Fruit fly (Drosophila melanogaster): Measurements from ENCODE around the gene GILT2.
A peak's percentile ranks its signal among the peaks of the same experiment; 100 is the strongest.

GILT2 gene

dm6 chr3R:23723381-23724034 is 44.8 kb downstream of the GILT2 start (continued):
- TF ChIP-seq CG9727 (GFP tag; optimal IDR thresholded peaks at IDR 0.05), result peak; percentile 43
- peak; percentile 76 for TF ChIP-seq trh (GFP tag; optimal IDR thresholded peaks at IDR 0.05)
- TF ChIP-seq gcm2 (GFP tag; optimal IDR thresholded peaks at IDR 0.05), result no peak
- TF ChIP-seq prd (optimal IDR thresholded peaks at IDR 0.05), result no peak
- peak; percentile 41; the same call in 1 of the 3 replicates for TF ChIP-seq prd (GFP tag; IDR thresholded peaks at IDR 0.05)
- TF ChIP-seq run (tag; optimal IDR thresholded peaks at IDR 0.05), result peak; percentile 43
- peak; percentile 51 for TF ChIP-seq Hmr (GFP tag; optimal IDR thresholded peaks at IDR 0.05)
- TF ChIP-seq Ada2b (GFP tag; IDR thresholded peaks at IDR 0.05), result peak; percentile 52
- peak; percentile 3 for TF ChIP-seq fd96Cb (tag; optimal IDR thresholded peaks at IDR 0.05)
- TF ChIP-seq Side (GFP tag; optimal IDR thresholded peaks at IDR 0.05), result peak; percentile 49
- peak; percentile 61 for TF ChIP-seq CG33213 (GFP tag; optimal IDR thresholded peaks at IDR 0.05)
- peak; percentile 63 for TF ChIP-seq cg (GFP tag; optimal IDR thresholded peaks at IDR 0.05)
- no peak for TF ChIP-seq tna (GFP tag; IDR thresholded peaks at IDR 0.05; ENCODE audit: partially characterized antibody)
- TF ChIP-seq CG10959 (GFP tag; IDR thresholded peaks at IDR 0.05), result peak; percentile 16; the same call in 1 of the 2 replicates
- TF ChIP-seq pfk (GFP tag; optimal IDR thresholded peaks at IDR 0.05), result peak; percentile 43
- peak; percentile 56 for TF ChIP-seq CG11696 (GFP tag; IDR thresholded peaks at IDR 0.05)
- TF ChIP-seq Hr39 (optimal IDR thresholded peaks at IDR 0.05), result no peak
- peak; percentile 94 for TF ChIP-seq CG12071 (GFP tag; optimal IDR thresholded peaks at IDR 0.05)
- peak; percentile 56; the same call in 1 of the 2 replicates for TF ChIP-seq Drgx (GFP tag; IDR thresholded peaks at IDR 0.05)
- TF ChIP-seq ro (GFP tag; IDR thresholded peaks at IDR 0.05), result no peak
- peak; percentile 90 for TF ChIP-seq Xrp1 (GFP tag; IDR thresholded peaks at IDR 0.05)
- TF ChIP-seq CG2202 (tag; optimal IDR thresholded peaks at IDR 0.05), result peak; percentile 10
- TF ChIP-seq Dbx (GFP tag; IDR thresholded peaks at IDR 0.05), result peak; percentile 78; the same call in 2 of the 3 replicates
- TF ChIP-seq CG4328 (GFP tag; optimal IDR thresholded peaks at IDR 0.05), result peak; percentile 83
- TF ChIP-seq gt (GFP tag; IDR thresholded peaks at IDR 0.05), result no peak
- TF ChIP-seq CG14965 (GFP tag; optimal IDR thresholded peaks at IDR 0.05; ENCODE audit: borderline replicate concordance), result peak; percentile 63
- no peak for TF ChIP-seq peb (GFP tag; IDR thresholded peaks at IDR 0.05)
- TF ChIP-seq bigmax (GFP tag; optimal IDR thresholded peaks at IDR 0.05), result peak; percentile 26
- TF ChIP-seq emc (GFP tag; optimal IDR thresholded peaks at IDR 0.05), result no peak
- no peak for TF ChIP-seq Xbp1 (GFP tag; optimal IDR thresholded peaks at IDR 0.05)
- TF ChIP-seq CG11398 (GFP tag; optimal IDR thresholded peaks at IDR 0.05), result peak; percentile 54
- peak; percentile 75 for TF ChIP-seq eyg (GFP tag; optimal IDR thresholded peaks at IDR 0.05)
- no peak for TF ChIP-seq CG3995 (GFP tag; optimal IDR thresholded peaks at IDR 0.05)
- TF ChIP-seq HLH3B (GFP tag; IDR thresholded peaks at IDR 0.05), result peak; percentile 82; the same call in 1 of the 2 replicates
- peak; percentile 18 for TF ChIP-seq ind (GFP tag; optimal IDR thresholded peaks at IDR 0.05)
- TF ChIP-seq inv (GFP tag; IDR thresholded peaks at IDR 0.05; ENCODE audit: partially characterized antibody), result no peak
- no peak for TF ChIP-seq CG17186 (GFP tag; optimal IDR thresholded peaks at IDR 0.05)
- no peak for TF ChIP-seq oc (tag; optimal IDR thresholded peaks at IDR 0.05)
- peak; percentile 82 for TF ChIP-seq CG31365 (tag; optimal IDR thresholded peaks at IDR 0.05)
- peak; percentile 27 for TF ChIP-seq CG13424 (tag; optimal IDR thresholded peaks at IDR 0.05)
- 0 out of 2 replicates have a peak, but pooled peaks have one; percentile 19 for TF ChIP-seq dati (GFP tag; IDR thresholded peaks at IDR 0.05)
- TF ChIP-seq cwo (GFP tag; optimal IDR thresholded peaks at IDR 0.05), result peak; percentile 73
- peak; percentile 37 for TF ChIP-seq CG8290 (GFP tag; optimal IDR thresholded peaks at IDR 0.05)
- TF ChIP-seq CG8290 (tag; optimal IDR thresholded peaks at IDR 0.05), result peak in 1 of 2 experiments; percentile 51
- TF ChIP-seq CG4424 (GFP tag; optimal IDR thresholded peaks at IDR 0.05), result peak; percentile 70
- no peak for TF ChIP-seq Ravus (GFP tag; IDR thresholded peaks at IDR 0.05)
- peak; percentile 49; the same call in 1 of the 2 replicates for TF ChIP-seq Bgb (GFP tag; IDR thresholded peaks at IDR 0.05; ENCODE audit: partially characterized antibody)
- TF ChIP-seq CG12299 (tag; optimal IDR thresholded peaks at IDR 0.05), result peak; percentile 51
- peak; percentile 21 for TF ChIP-seq CG10462 (GFP tag; optimal IDR thresholded peaks at IDR 0.05)
- TF ChIP-seq Fer1 (GFP tag; optimal IDR thresholded peaks at IDR 0.05), result peak; percentile 80
- TF ChIP-seq Poxn (GFP tag; IDR thresholded peaks at IDR 0.05), result no peak
